Fruit fly (Drosophila melanogaster): Measurements from ENCODE around the gene CG42827.

DNA sequence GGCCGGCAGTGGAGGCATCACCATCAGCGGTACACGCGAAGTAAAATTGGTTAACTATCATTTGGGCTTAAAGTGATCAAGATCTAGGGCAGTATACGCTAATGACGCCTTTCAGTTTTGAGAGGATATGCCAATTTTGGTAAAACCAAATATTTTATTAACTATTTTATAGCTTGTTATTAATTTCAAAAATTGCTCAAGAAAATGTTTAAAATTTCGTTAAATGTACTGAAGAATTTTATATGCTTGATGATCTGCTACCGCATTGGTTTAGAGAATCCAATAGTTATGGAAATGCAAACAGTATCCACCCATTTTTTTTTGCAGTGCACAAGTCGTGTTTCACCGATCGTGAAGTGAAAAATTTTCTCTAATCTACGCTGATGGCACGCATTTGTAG lies 35.2 kb downstream of the CG42827 start:
- TF ChIP-seq CG15336 (GFP tag; IDR thresholded peaks at IDR 0.05) = peak; percentile 57
- no peak for TF ChIP-seq Eip93F (GFP tag; optimal IDR thresholded peaks at IDR 0.05)
- no peak for TF ChIP-seq CG16779 (tag; optimal IDR thresholded peaks at IDR 0.05)
- no peak for TF ChIP-seq Smox (GFP tag; optimal IDR thresholded peaks at IDR 0.05)
- no peak for TF ChIP-seq CG34406 (GFP tag; optimal IDR thresholded peaks at IDR 0.05)
